Fruit fly (Drosophila melanogaster) whole organism: Measurements from ENCODE around the gene CG3597.

Experiments used
- Dll ChIP-seq: fragments of >200 bp; optimal IDR thresholded peaks from 2 replicates; lab custom pipeline; 2017
- pan ChIP-seq: fragments of >200 bp; optimal IDR thresholded peaks from 2 replicates; lab custom pipeline; 2017
- usp ChIP-seq: fragments of >200 bp; optimal IDR thresholded peaks from 2 replicates; lab custom pipeline; 2017; ENCODE audit warnings: missing biosample characterization, missing genetic modification characterization, mixed read lengths

DNA sequence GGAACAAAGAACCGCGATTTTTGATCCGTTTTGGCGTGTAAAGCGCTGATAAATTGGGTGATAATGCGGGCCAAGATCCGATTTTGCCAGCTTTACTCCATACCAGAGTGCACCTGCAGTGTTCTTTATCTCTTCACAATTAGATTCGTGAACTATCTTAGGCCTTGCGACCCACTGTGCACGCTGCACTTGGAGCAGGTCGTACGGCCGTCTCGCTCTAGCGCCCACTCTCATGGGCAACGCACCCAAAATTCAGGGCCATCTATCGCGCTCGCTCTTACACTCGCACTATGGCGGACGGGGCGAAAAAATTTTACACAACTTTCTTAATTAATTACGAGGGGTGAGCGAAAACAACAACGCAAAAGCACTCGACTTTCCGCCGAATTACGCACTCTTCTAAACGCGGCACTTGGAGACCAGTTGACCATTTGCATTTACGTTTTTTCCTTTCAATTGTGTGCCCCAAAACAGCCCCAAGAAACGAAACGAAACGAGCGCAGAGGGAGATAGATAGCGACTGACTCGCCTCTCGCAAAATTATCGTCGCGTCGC lies 7.0 kb downstream of the CG3597 start:
- TF ChIP-seq Dll (lab: Kevin White, UChicago) (no peak), usp (GFP tag; lab: Kevin White, UChicago) (no peak), pan (lab: Kevin White, UChicago) (no peak)
